Worm (Caenorhabditis elegans) whole organism, young adult: ENCODE measurements around the gene F13D12.10.
A peak's percentile ranks its signal among the peaks of the same experiment; 100 is the strongest.

Experiments
- F33H1.4 ChIP-seq: fragments of 200-800 bp; sonication (Bioruptor generic); IDR thresholded peaks from 2 replicates; pipeline ENCODE4 v1.3.6; 2022; ENCODE audit warnings: missing genetic modification reagents, missing genetic modification characterization, missing compliant biosample characterization
- F49E8.2 ChIP-seq: sonication (generic microtip); optimal IDR thresholded peaks from 3 replicates; lab custom pipeline; 2017; ENCODE audit warnings: missing genetic modification characterization, mild to moderate bottlenecking, missing compliant biosample characterization, antibody characterized with exemption, moderate library complexity; ENCODE audit not compliant: insufficient read depth
- F55B11.4 ChIP-seq: sonication (generic microtip); optimal IDR thresholded peaks from 2 replicates; lab custom pipeline; 2016; ENCODE audit warnings: missing compliant biosample characterization, missing genetic modification characterization, borderline replicate concordance; ENCODE audit not compliant: insufficient read depth
- T07F8.4 ChIP-seq: sonication (generic microtip); optimal IDR thresholded peaks from 2 replicates; lab custom pipeline; 2016; ENCODE audit warnings: mild to moderate bottlenecking, missing genetic modification characterization, moderate library complexity, missing compliant biosample characterization
- Y67H2A.10 ChIP-seq: fragments of 200-800 bp; sonication (Bioruptor generic); conservative IDR thresholded peaks from 2 replicates; pipeline ENCODE4 v1.3.6; 2022; ENCODE audit warnings: missing genetic modification reagents, missing genetic modification characterization, missing compliant biosample characterization
- Y95B8A.8 ChIP-seq: fragments of 200-800 bp; sonication (Bioruptor generic); IDR thresholded peaks from 2 replicates; pipeline ENCODE4 v1.3.6; 2022; ENCODE audit warnings: missing genetic modification reagents, missing genetic modification characterization, missing compliant biosample characterization
- akir-1 ChIP-seq: fragments of 200-800 bp; sonication (Bioruptor generic); optimal IDR thresholded peaks from 2 replicates; lab custom pipeline; 2018; ENCODE audit warnings: mild to moderate bottlenecking, missing genetic modification characterization, moderate library complexity, missing compliant biosample characterization
- ceh-79 ChIP-seq: sonication (generic microtip); optimal IDR thresholded peaks from 2 replicates; lab custom pipeline; 2017; ENCODE audit warnings: mild to moderate bottlenecking, missing genetic modification characterization, missing compliant biosample characterization
- ceh-91 ChIP-seq: fragments of 200-800 bp; sonication (Bioruptor generic); IDR thresholded peaks from 2 replicates; pipeline ENCODE4 v1.3.6; 2022; ENCODE audit warnings: missing genetic modification reagents, missing genetic modification characterization, missing compliant biosample characterization
- egl-44 ChIP-seq: fragments of 200-800 bp; sonication (Bioruptor generic); IDR thresholded peaks from 2 replicates; pipeline ENCODE4 v1.3.6; 2022; ENCODE audit warnings: missing genetic modification reagents, missing genetic modification characterization, missing compliant biosample characterization
- egrh-3 ChIP-seq: fragments of 200-800 bp; sonication (Bioruptor generic); IDR thresholded peaks from 2 replicates; pipeline ENCODE4 v1.3.6; 2022; ENCODE audit warnings: missing genetic modification reagents, missing genetic modification characterization, missing compliant biosample characterization
- hmg-1.2 ChIP-seq: fragments of 200-800 bp; sonication (Bioruptor generic); IDR thresholded peaks from 2 replicates; pipeline ENCODE4 v1.3.6; 2022; ENCODE audit warnings: missing genetic modification reagents, missing genetic modification characterization, missing compliant biosample characterization
- hsf-1 ChIP-seq: fragments of 200-800 bp; sonication (Bioruptor generic); IDR thresholded peaks from 2 replicates; pipeline ENCODE4 v1.3.6; 2022; ENCODE audit warnings: missing genetic modification reagents, missing genetic modification characterization, missing compliant biosample characterization
- lin-40 ChIP-seq: sonication (generic microtip); optimal IDR thresholded peaks from 2 replicates; lab custom pipeline; 2016; ENCODE audit warnings: missing genetic modification characterization, mild to moderate bottlenecking, missing compliant biosample characterization, missing genotype, missing genetic modification reagents
- lir-1 ChIP-seq: fragments of 200-800 bp; sonication (Bioruptor generic); conservative IDR thresholded peaks from 2 replicates; pipeline ENCODE4 v1.3.6; 2022; ENCODE audit warnings: missing genetic modification reagents, missing genetic modification characterization, missing compliant biosample characterization
- lsl-1 ChIP-seq: fragments of 200-800 bp; sonication (Bioruptor generic); optimal IDR thresholded peaks from 2 replicates; lab custom pipeline; 2018; ENCODE audit warnings: mild to moderate bottlenecking, missing genetic modification characterization, moderate library complexity, missing compliant biosample characterization
- lsy-27 ChIP-seq: sonication (generic microtip); optimal IDR thresholded peaks from 2 replicates; lab custom pipeline; 2017; ENCODE audit warnings: missing genetic modification characterization, mild to moderate bottlenecking, missing compliant biosample characterization, antibody characterized with exemption, missing genotype, borderline replicate concordance; ENCODE audit not compliant: insufficient read depth
- madf-3 ChIP-seq: fragments of 200-800 bp; sonication (Bioruptor generic); IDR thresholded peaks from 2 replicates; pipeline ENCODE4 v1.3.6; 2022; ENCODE audit warnings: missing genetic modification reagents, missing genetic modification characterization, missing compliant biosample characterization
- mcd-1 ChIP-seq: fragments of 200-800 bp; sonication (Bioruptor generic); IDR thresholded peaks from 2 replicates; pipeline ENCODE4 v1.3.6; 2022; ENCODE audit warnings: missing genetic modification reagents, missing genetic modification characterization, missing compliant biosample characterization
- nfya-1 ChIP-seq: sonication (generic microtip); optimal IDR thresholded peaks from 2 replicates; lab custom pipeline; 2017; ENCODE audit warnings: antibody characterized with exemption, missing compliant biosample characterization, missing genetic modification characterization, borderline replicate concordance; ENCODE audit not compliant: insufficient read depth
- nfya-2 ChIP-seq: fragments of 200-800 bp; sonication (Bioruptor generic); IDR thresholded peaks from 2 replicates; pipeline ENCODE4 v1.3.6; 2022; ENCODE audit warnings: missing genetic modification reagents, missing genetic modification characterization, missing compliant biosample characterization
- nhr-120 ChIP-seq: fragments of 200-800 bp; sonication (Bioruptor generic); IDR thresholded peaks from 2 replicates; pipeline ENCODE4 v1.3.6; 2022; ENCODE audit warnings: missing genetic modification characterization, missing compliant biosample characterization
- nhr-179 ChIP-seq: sonication (generic microtip); optimal IDR thresholded peaks from 2 replicates; lab custom pipeline; 2016; ENCODE audit warnings: mild to moderate bottlenecking, missing genetic modification characterization, missing compliant biosample characterization
- pha-4 ChIP-seq: fragments of 150-350 bp; sonication (generic microtip); optimal IDR thresholded peaks from 2 replicates; lab custom pipeline; 2014; ENCODE audit warnings: missing biosample characterization, missing genetic modification reagents, missing genetic modification characterization
- rpc-1 ChIP-seq, 2 experiments: fragments of 150-350 bp in 1 of 2; sonication (generic microtip) in 1 of 2; optimal IDR thresholded peaks; 2 replicates each; lab custom pipeline; 2014 to 2018; ENCODE audit warnings: missing biosample characterization in 1 of 2, missing genetic modification characterization in 1 of 2, missing genetic modification reagents in 1 of 2, missing genotype in 1 of 2
- snpc-3.4 ChIP-seq: sonication (generic microtip); optimal IDR thresholded peaks from 2 replicates; lab custom pipeline; 2017; ENCODE audit warnings: missing genetic modification characterization, mild to moderate bottlenecking, missing compliant biosample characterization, antibody characterized with exemption, moderate library complexity, missing genotype, missing genetic modification reagents
- snpc-4 ChIP-seq, 5 experiments: fragments of 150-350 bp in 1 of 5; sonication (generic microtip) in 4 of 5; optimal IDR thresholded peaks; 2 replicates each; lab custom pipeline; 2014 to 2018; ENCODE audit warnings: missing genetic modification characterization in 5 of 5, missing biosample characterization in 3 of 5, antibody characterized with exemption in 2 of 5, mild to moderate bottlenecking in 2 of 5, missing compliant biosample characterization in 2 of 5, missing genotype in 2 of 5, moderate library complexity in 2 of 5, missing genetic modification reagents in 1 of 5
- tbx-9 ChIP-seq: sonication (generic microtip); optimal IDR thresholded peaks from 2 replicates; lab custom pipeline; 2016; ENCODE audit warnings: borderline replicate concordance, missing genetic modification characterization, inconsistent platforms, missing compliant biosample characterization
- zim-3 ChIP-seq: sonication (generic microtip); optimal IDR thresholded peaks from 2 replicates; lab custom pipeline; 2017; ENCODE audit warnings: mild to moderate bottlenecking, missing genetic modification characterization, moderate library complexity, missing compliant biosample characterization
- ztf-22 ChIP-seq: fragments of 200-800 bp; sonication (Bioruptor generic); optimal IDR thresholded peaks from 2 replicates; lab custom pipeline; 2018; ENCODE audit warnings: mild to moderate bottlenecking, missing genetic modification characterization, moderate library complexity, missing compliant biosample characterization

The F13D12.10 gene

ce11 chrII:11731174-11731724, 17.6 kb downstream of the F13D12.10 start (continued):
- TF ChIP-seq mcd-1 (GFP tag; lab: Robert Waterston, UW) (peak; percentile 66), lir-1 (GFP tag; lab: Robert Waterston, UW) (no peak), ztf-22 (no peak), lsl-1 (GFP tag; lab: Kevin White, UChicago) (no peak), egl-44 (GFP tag; lab: Robert Waterston, UW) (no peak)

- TF ChIP-seq snpc-4 (GFP tag; optimal IDR thresholded peaks at IDR 0.05; lab: Kevin White, UChicago) (no peak), snpc-4 (tag; optimal IDR thresholded peaks at IDR 0.05; lab: Kevin White, UChicago) (peak in 1 of 4 experiments; percentile 14), lsy-27 (no peak)
Measured at ce11 chrII:11732513-11732912, 18.9 kb downstream of the F13D12.10 start, which contains the start of gene F13D12.8. F13D12.8 (minus strand) TSS chrII:11732594.

- TF ChIP-seq egl-44 (GFP tag; lab: Robert Waterston, UW) (no peak), egrh-3 (no peak), nfya-1 (tag; lab: Kevin White, UChicago) (no peak), snpc-3.4 (tag; lab: Kevin White, UChicago) (no peak), nhr-120 (GFP tag; lab: Robert Waterston, UW) (no peak), zim-3 (no peak), Y95B8A.8 (GFP tag; lab: Robert Waterston, UW) (no peak), rpc-1 (optimal IDR thresholded peaks at IDR 0.05; lab: Kevin White, UChicago) (no peak), rpc-1 (tag; optimal IDR thresholded peaks at IDR 0.05; lab: Kevin White, UChicago) (no peak), nhr-179 (tag; lab: Kevin White, UChicago) (no peak), pha-4 (tag; lab: Kevin White, UChicago) (no peak), F55B11.4 (tag; lab: Kevin White, UChicago) (no peak), tbx-9 (tag; lab: Kevin White, UChicago) (no peak), nfya-2 (GFP tag; lab: Robert Waterston, UW) (no peak)
Measured at ce11 chrII:11733850-11734249, 20.3 kb downstream of the F13D12.10 start.

- TF ChIP-seq T07F8.4 (tag; lab: Kevin White, UChicago): no peak
- no peak for TF ChIP-seq lsy-27
- TF ChIP-seq ceh-79: no peak
- TF ChIP-seq F49E8.2: no peak
- TF ChIP-seq lin-40 (tag; lab: Kevin White, UChicago): peak; percentile 15
- peak; percentile 82 for TF ChIP-seq hmg-1.2 (GFP tag; lab: Robert Waterston, UW)
- TF ChIP-seq lir-1 (GFP tag; lab: Robert Waterston, UW): no peak
- no peak for TF ChIP-seq ceh-91 (GFP tag; lab: Robert Waterston, UW)
- TF ChIP-seq madf-3 (GFP tag; lab: Robert Waterston, UW): no peak
- TF ChIP-seq F33H1.4 (GFP tag; lab: Robert Waterston, UW): no peak
- TF ChIP-seq akir-1 (GFP tag; lab: Kevin White, UChicago): no peak
- TF ChIP-seq hsf-1 (GFP tag; lab: Robert Waterston, UW): no peak
- no peak for TF ChIP-seq egrh-3
- TF ChIP-seq Y67H2A.10: no peak
Measured at ce11 chrII:11737347-11737746, 23.7 kb downstream of the F13D12.10 start.
